Worm (Caenorhabditis elegans) whole organism, early embryonic: ENCODE measurements around the gene btb-7.

Source experiments
- B0310.2 ChIP-seq: sonication (generic microtip); optimal IDR thresholded peaks from 2 replicates; lab custom pipeline; 2016; ENCODE audit warnings: mild to moderate bottlenecking, missing genetic modification characterization, missing compliant biosample characterization
- F13C5.2 ChIP-seq: sonication (generic microtip); optimal IDR thresholded peaks from 2 replicates; lab custom pipeline; 2017; ENCODE audit warnings: mild to moderate bottlenecking, missing genetic modification characterization, inconsistent platforms, missing compliant biosample characterization
- aly-1 ChIP-seq: sonication (generic microtip); optimal IDR thresholded peaks from 2 replicates; lab custom pipeline; 2016; ENCODE audit warnings: missing genetic modification characterization, missing compliant biosample characterization
- ama-1 ChIP-seq: fragments of 150-350 bp; optimal IDR thresholded peaks from 2 replicates; lab custom pipeline; 2014
- ceh-13 ChIP-seq: fragments of 200-800 bp; sonication (Bioruptor generic); optimal IDR thresholded peaks from 2 replicates; lab custom pipeline; 2018; ENCODE audit warnings: mild to moderate bottlenecking, missing genetic modification characterization, missing compliant biosample characterization
- ceh-36 ChIP-seq: sonication (generic microtip); optimal IDR thresholded peaks from 2 replicates; lab custom pipeline; 2016; ENCODE audit warnings: missing genetic modification characterization, inconsistent platforms, missing compliant biosample characterization
- ets-7 ChIP-seq: sonication (generic microtip); optimal IDR thresholded peaks from 2 replicates; lab custom pipeline; 2016; ENCODE audit warnings: missing genotype, missing genetic modification characterization, missing compliant biosample characterization
- flt-1 ChIP-seq: fragments of 200-800 bp; sonication (Bioruptor generic); IDR thresholded peaks from 2 replicates; pipeline ENCODE4 v1.3.6; 2022; ENCODE audit warnings: missing genetic modification characterization, missing compliant biosample characterization
- hmbx-1 ChIP-seq: sonication (generic microtip); optimal IDR thresholded peaks from 2 replicates; lab custom pipeline; 2016; ENCODE audit warnings: mild to moderate bottlenecking, missing genetic modification characterization, missing compliant biosample characterization
- hmg-4 ChIP-seq: fragments of 200-800 bp; sonication (Bioruptor generic); optimal IDR thresholded peaks from 2 replicates; lab custom pipeline; 2018; ENCODE audit warnings: mild to moderate bottlenecking, missing genetic modification characterization, missing compliant biosample characterization
- hnd-1 ChIP-seq: sonication (generic microtip); optimal IDR thresholded peaks from 2 replicates; lab custom pipeline; 2016; ENCODE audit warnings: missing genetic modification characterization, missing compliant biosample characterization
- pes-1 ChIP-seq: fragments of 200-800 bp; sonication (Bioruptor generic); IDR thresholded peaks from 2 replicates; pipeline ENCODE4 v1.3.6; 2022; ENCODE audit warnings: missing genetic modification reagents, missing genetic modification characterization, missing compliant biosample characterization
- scrt-1 ChIP-seq: fragments of 200-800 bp; sonication (Bioruptor generic); IDR thresholded peaks from 2 replicates; pipeline ENCODE4 v1.3.6; 2022; ENCODE audit warnings: missing genetic modification characterization, missing compliant biosample characterization
- sea-1 ChIP-seq: fragments of 200-800 bp; sonication (Bioruptor generic); conservative IDR thresholded peaks from 2 replicates; pipeline ENCODE4 v1.3.6; 2022; ENCODE audit warnings: missing genetic modification characterization, missing compliant biosample characterization
- tbx-11 ChIP-seq: fragments of 200-800 bp; sonication (Bioruptor generic); IDR thresholded peaks from 2 replicates; pipeline ENCODE4 v1.3.6; 2022; ENCODE audit warnings: missing genetic modification characterization, missing compliant biosample characterization
- tbx-37 ChIP-seq: fragments of 200-800 bp; sonication (Bioruptor generic); conservative IDR thresholded peaks from 2 replicates; pipeline ENCODE4 v1.3.6; 2022; ENCODE audit warnings: missing genetic modification reagents, missing genetic modification characterization, missing compliant biosample characterization
- tra-4 ChIP-seq: sonication (generic microtip); optimal IDR thresholded peaks from 2 replicates; lab custom pipeline; 2017; ENCODE audit warnings: missing genetic modification characterization, missing compliant biosample characterization

The btb-7 gene

DNA sequence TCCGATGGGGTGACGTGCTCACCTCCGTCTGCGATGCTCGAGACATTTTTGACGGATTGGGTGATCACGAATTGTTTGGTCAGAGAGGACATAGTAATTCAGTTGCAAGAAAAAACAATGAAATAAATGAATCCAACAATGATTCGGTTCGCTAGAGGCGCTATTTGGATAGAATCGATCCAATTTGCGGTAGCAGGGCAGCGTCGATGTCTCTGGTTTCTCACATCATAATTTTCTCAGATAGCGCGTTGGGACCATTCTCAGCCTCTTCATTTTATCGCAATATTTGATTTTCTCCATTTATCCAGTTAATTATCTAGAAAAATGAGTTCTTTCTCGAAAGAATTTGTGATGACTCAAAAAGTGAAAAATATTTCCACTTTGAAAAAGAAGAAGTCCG is 6.7 kb upstream of the btb-7 start, which contains the start of gene sdz-18:
sdz-18 (minus strand) TSS at position 101 of the 400 bp plus-strand sequence.
- no peak for TF ChIP-seq hmbx-1 (tag; lab: Kevin White, UChicago)
- no peak for TF ChIP-seq hnd-1 (tag; lab: Kevin White, UChicago)

DNA sequence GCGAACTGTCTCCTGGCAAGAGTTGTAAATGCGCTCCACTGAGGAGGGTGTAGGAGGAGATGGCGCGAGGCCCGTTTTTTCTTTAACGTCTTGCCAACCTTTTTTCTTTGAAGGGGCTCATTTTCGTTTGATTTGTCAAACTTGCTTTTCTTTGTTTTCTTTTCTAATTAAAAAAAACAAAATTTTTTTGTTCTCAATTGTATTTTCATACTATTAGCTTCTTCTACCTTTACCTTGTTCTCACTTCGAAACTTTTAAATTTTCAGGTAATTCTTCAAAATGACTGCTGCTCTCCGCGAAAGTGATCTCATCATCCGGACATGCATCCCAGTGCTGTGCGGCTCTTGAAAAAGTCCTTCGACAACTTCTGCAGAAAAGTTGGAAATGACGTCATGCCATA is 3.1 kb upstream of the btb-7 start, which contains the start of gene fbxa-184:
fbxa-184 (plus strand) TSS at position 301 of the 400 bp plus-strand sequence.
- no peak for TF ChIP-seq ama-1 (lab: Kevin White, UChicago)
- TF ChIP-seq flt-1 (GFP tag; lab: Robert Waterston, UW) = no peak
- no peak for TF ChIP-seq hnd-1 (tag; lab: Kevin White, UChicago)
- no peak for TF ChIP-seq B0310.2 (tag; lab: Kevin White, UChicago)

DNA sequence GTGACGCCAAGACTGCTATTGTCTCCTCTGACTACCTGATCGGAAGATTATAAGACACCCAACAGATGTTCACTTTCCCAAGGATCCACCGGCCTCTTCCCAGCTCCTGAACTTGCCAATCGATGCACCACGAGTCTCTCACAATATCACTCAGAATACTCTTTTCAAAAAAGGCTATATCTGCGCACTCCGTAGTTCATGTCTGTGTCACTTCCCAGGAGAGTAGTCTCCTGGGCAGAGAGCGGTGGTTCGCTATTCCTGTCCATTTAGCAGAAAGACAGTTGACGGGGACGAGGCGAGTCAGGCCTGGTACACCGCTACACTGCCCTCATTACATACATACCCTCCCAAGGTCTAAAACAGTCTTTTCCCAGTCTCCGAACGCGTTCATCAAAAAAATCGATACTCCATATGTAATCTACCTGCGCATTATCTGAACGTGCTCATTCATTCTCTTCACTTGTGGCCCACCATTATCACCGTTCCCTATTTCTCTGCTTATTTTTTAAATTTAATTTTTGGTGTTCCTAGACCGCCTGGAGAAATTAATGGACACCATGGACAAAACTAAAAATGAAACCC is 1.8 kb downstream of the btb-7 start, which contains the start of gene btb-6:
btb-6 (plus strand) TSS at position 532 of the 582 bp plus-strand sequence.
- TF ChIP-seq B0310.2 (tag; lab: Kevin White, UChicago) (no peak), ceh-13 (peak; percentile 1), hmg-4 (GFP tag; lab: Kevin White, UChicago) (no peak), tbx-37 (GFP tag; lab: Robert Waterston, UW) (no peak)

DNA sequence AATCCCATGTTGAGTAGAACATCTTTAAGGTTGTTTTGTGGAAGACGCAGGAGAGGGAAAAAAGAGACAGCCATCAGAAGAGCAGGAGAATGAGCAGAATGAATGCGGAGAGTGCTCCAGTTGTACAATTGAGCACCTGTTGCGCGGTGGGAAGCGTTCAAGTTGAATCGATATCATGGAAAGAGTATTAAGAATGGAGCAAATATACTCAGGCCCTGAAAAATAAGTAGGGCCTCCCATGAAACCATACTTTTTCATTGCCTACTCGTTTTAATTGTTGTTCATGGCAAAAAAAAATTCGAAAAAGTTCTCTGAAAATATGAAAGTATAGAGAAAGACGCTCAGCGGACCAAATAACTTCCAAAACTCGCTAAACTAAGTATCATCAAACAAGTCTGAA is 6.1 kb downstream of the btb-7 start, which contains the start of gene fbxb-48:
fbxb-48 (minus strand) TSS at position 101 of the 400 bp plus-strand sequence.
- TF ChIP-seq tbx-11 (GFP tag; lab: Robert Waterston, UW) = no peak
- no peak for TF ChIP-seq ceh-13
- TF ChIP-seq ets-7 (tag; lab: Kevin White, UChicago) = no peak
- no peak for TF ChIP-seq tra-4 (tag; lab: Kevin White, UChicago)

DNA sequence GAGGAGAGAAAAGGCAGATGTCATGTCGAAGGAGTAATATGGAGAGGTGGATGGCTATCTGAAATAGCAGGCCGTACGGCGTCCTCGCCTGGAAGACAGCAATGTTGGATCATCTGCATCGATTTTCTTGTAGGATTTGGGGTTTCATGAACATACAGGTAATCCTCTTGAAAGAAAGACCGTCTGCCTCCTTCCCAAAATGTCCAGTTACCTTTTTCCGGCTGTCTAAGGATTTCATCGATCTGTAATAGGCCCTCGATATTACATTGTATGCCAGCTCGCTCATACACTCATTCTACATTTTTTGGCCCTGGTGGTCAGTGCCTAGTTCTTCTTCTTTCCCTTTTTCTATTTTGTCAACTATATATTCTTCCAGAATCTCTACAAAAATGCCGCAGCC is 9.4 kb downstream of the btb-7 start, which contains the start of the genes fbxb-5 and btb-8:
fbxb-5 (minus strand) TSS at position 101 of the 400 bp plus-strand sequence.
btb-8 (plus strand) TSS at position 377 of the 400 bp plus-strand sequence.
- TF ChIP-seq scrt-1 (GFP tag; lab: Robert Waterston, UW) = no peak
- no peak for TF ChIP-seq pes-1 (GFP tag; lab: Robert Waterston, UW)
- no peak for TF ChIP-seq hmg-4 (GFP tag; lab: Kevin White, UChicago)
- no peak for TF ChIP-seq ets-7 (tag; lab: Kevin White, UChicago)
- TF ChIP-seq ceh-13 = no peak
- TF ChIP-seq F13C5.2 = no peak
- no peak for TF ChIP-seq tbx-11 (GFP tag; lab: Robert Waterston, UW)

DNA sequence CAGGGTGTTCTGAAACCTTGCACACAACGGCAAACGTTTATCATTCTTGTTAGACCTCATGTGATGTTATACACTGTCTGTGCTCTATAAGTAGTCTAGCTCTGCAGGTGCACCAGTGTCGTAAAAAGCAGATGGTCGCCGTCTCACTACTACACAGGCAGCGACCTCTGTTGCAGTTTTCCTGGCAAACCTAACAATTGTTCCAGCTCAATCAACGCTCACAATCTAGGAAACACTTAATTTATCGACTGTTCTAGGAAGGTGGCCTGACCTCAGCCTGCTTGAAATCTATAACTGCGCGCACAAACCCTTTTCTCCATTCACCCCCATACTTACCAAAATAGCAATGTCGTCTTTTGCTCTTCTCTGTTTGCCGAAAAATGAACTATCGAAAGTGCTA is 11.3 kb downstream of the btb-7 start, which contains the start of gene fbxb-11:
fbxb-11 (plus strand) TSS at position 301 of the 400 bp plus-strand sequence.
- TF ChIP-seq pes-1 (GFP tag; lab: Robert Waterston, UW) = no peak
- no peak for TF ChIP-seq ceh-36 (tag; lab: Kevin White, UChicago)
- TF ChIP-seq ama-1 (lab: Kevin White, UChicago) = no peak
- no peak for TF ChIP-seq tbx-37 (GFP tag; lab: Robert Waterston, UW)
- TF ChIP-seq ets-7 (tag; lab: Kevin White, UChicago) = no peak
- TF ChIP-seq F13C5.2 = no peak
- no peak for TF ChIP-seq scrt-1 (GFP tag; lab: Robert Waterston, UW)
- TF ChIP-seq flt-1 (GFP tag; lab: Robert Waterston, UW) = no peak
- no peak for TF ChIP-seq tbx-11 (GFP tag; lab: Robert Waterston, UW)
- TF ChIP-seq hmbx-1 (tag; lab: Kevin White, UChicago) = no peak
- no peak for TF ChIP-seq sea-1
- TF ChIP-seq tra-4 (tag; lab: Kevin White, UChicago) = no peak

DNA sequence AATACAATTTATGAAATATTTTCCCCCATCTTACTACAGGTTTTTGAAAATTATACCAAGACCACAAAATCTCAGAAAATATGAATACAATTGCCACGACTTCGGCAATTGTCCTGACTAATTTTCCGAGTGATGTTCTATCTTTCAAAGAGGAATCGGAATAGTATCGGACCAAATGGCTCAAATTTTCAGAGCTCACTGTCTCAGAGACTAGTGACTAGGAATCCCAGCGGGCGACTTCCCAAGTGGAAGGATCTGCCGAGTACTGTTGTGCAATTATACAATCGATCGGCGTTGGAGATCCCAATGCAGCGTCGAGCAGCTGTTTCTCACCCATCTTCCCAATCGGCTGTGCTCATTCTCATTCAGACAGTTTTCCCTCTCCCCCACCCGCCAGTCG is 12.7 kb downstream of the btb-7 start, which contains the start of gene F45C12.17:
F45C12.17 (plus strand) TSS at position 377 of the 400 bp plus-strand sequence.
- TF ChIP-seq hmg-4 (GFP tag; lab: Kevin White, UChicago) (no peak), scrt-1 (GFP tag; lab: Robert Waterston, UW) (no peak), ets-7 (tag; lab: Kevin White, UChicago) (no peak), tra-4 (tag; lab: Kevin White, UChicago) (no peak), ceh-13 (no peak), hnd-1 (tag; lab: Kevin White, UChicago) (no peak)

DNA sequence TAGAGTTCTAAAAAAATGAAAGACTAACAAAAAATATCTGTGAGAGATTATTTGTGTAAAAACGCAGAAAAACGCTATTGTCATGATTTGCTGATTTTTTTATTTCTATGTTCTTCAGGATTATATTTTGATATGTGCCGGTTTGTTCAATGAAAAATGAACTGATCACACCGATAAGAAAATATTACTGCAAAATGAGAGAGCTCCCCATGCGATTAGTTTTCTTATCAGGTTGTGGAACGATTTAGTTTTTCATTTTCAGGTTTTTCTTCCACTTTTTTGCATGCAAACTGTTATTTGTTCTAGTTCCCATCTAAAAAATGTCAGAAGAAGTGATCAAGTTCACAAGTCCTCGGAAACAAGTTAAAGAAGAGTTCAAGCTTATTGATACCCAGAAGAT is 15.2 kb downstream of the btb-7 start, which contains the start of gene btb-9:
btb-9 (plus strand) TSS at position 254 of the 400 bp plus-strand sequence.
- TF ChIP-seq tra-4 (tag; lab: Kevin White, UChicago) (no peak), hmg-4 (GFP tag; lab: Kevin White, UChicago) (no peak), ama-1 (lab: Kevin White, UChicago) (no peak), hnd-1 (tag; lab: Kevin White, UChicago) (no peak), sea-1 (no peak), aly-1 (tag; lab: Kevin White, UChicago) (no peak), tbx-37 (GFP tag; lab: Robert Waterston, UW) (no peak), B0310.2 (tag; lab: Kevin White, UChicago) (no peak), ets-7 (tag; lab: Kevin White, UChicago) (no peak), tbx-11 (GFP tag; lab: Robert Waterston, UW) (no peak), hmbx-1 (tag; lab: Kevin White, UChicago) (no peak), ceh-36 (tag; lab: Kevin White, UChicago) (no peak), pes-1 (GFP tag; lab: Robert Waterston, UW) (no peak), ceh-13 (no peak), flt-1 (GFP tag; lab: Robert Waterston, UW) (no peak), scrt-1 (GFP tag; lab: Robert Waterston, UW) (no peak), F13C5.2 (no peak)
